Fruit fly (Drosophila melanogaster) whole organism, wandering third instar larva: ENCODE measurements around the gene TORIP.
"Not testable (repeated sequence)": the region's sequence is repeated elsewhere in the genome, so short reads cannot be mapped to it uniquely, and the experiment has no call there.

ENCODE experiments used
- dl ChIP-seq, 2 experiments: fragments of 175-275, 200-275 bp in 1 of 2; fragments of 200-275 bp in 1 of 2; sonication (Bioruptor generic); optimal IDR thresholded peaks; lab custom pipeline; 2018; ENCODE audit warnings: mild to moderate bottlenecking in 2 of 2, missing biosample characterization in 2 of 2, missing genetic modification characterization in 2 of 2, moderate library complexity in 2 of 2; ENCODE audit not compliant: partially characterized antibody in 2 of 2, insufficient read depth in 1 of 2
- foxo ChIP-seq, 2 experiments: fragments of 200-800 bp; sonication (Bioruptor generic); optimal IDR thresholded peaks; 2 replicates in 1 of 2; 3 replicates in 1 of 2; lab custom pipeline; 2016 to 2017; ENCODE audit warnings: missing biosample characterization in 2 of 2, missing genetic modification characterization in 2 of 2
- jim ChIP-seq: fragments of 175-275, 200-325 bp; sonication (Bioruptor generic); optimal IDR thresholded peaks from 2 replicates; lab custom pipeline; 2016; ENCODE audit warnings: missing biosample characterization, mild to moderate bottlenecking, missing genetic modification characterization

The TORIP gene

DNA sequence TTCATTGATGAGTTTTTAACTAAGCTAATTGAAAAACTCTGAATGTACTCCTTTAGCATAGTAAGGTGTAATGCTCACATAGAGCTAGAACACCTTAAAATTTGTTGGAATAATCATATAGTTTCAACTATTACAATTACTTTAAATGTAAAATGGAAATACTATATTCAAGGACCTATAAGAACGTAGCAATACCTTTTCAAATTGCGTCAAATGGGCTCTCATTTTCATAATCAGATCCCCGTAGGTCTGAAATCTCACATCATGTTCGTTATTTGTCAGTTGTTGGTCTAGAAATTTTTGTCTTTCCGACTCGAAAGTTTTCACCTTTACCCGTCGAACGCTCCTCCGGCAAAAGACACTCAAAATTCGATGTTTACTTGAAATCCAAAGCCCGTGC, 44.8 kb downstream of the TORIP start, which contains the start of gene Vtld:
Vtld (plus strand) TSS at position 301 of the 400 bp plus-strand sequence.
- not testable (repeated sequence) for TF ChIP-seq jim; foxo (GFP tag; optimal IDR thresholded peaks at IDR 0.05; lab: Kevin White, UChicago); dl (GFP tag; optimal IDR thresholded peaks at IDR 0.05; lab: Kevin White, UChicago; ENCODE audit: insufficient read depth in 1 of 2, partially characterized antibody in 2 of 2)
